Worm (Caenorhabditis elegans) whole organism, L4 larva: ENCODE results near the gene lin-3.

Source experiments
- F10B5.3 ChIP-seq: sonication (generic microtip); optimal IDR thresholded peaks from 2 replicates; lab custom pipeline; 2016; ENCODE audit warnings: mild to moderate bottlenecking, missing genetic modification characterization, missing compliant biosample characterization
- F37D6.2 ChIP-seq: sonication (generic microtip); optimal IDR thresholded peaks from 2 replicates; lab custom pipeline; 2016; ENCODE audit warnings: mild to moderate bottlenecking, missing genetic modification characterization, missing compliant biosample characterization
- R02D3.7 ChIP-seq: fragments of 150-350 bp; sonication (generic microtip); optimal IDR thresholded peaks from 3 replicates; lab custom pipeline; 2014; ENCODE audit warnings: missing biosample characterization, missing genetic modification characterization
- T20F7.1 ChIP-seq: fragments of 200-800 bp; sonication (Bioruptor generic); optimal IDR thresholded peaks from 2 replicates; lab custom pipeline; 2018; ENCODE audit warnings: mild to moderate bottlenecking, missing genetic modification characterization, missing compliant biosample characterization
- T26A8.4 ChIP-seq: fragments of 200-800 bp; sonication (Bioruptor generic); IDR thresholded peaks from 2 replicates; pipeline ENCODE4 v1.3.6; 2022; ENCODE audit warnings: missing genetic modification characterization, missing compliant biosample characterization
- Y5F2A.4 ChIP-seq: fragments of 200-800 bp; sonication (Bioruptor generic); optimal IDR thresholded peaks from 2 replicates; lab custom pipeline; 2018; ENCODE audit warnings: mild to moderate bottlenecking, missing genetic modification characterization, missing compliant biosample characterization
- aha-1 ChIP-seq: fragments of 150-350 bp; peaks from one replicate; lab custom pipeline; 2014; ENCODE audit warnings: missing biosample characterization, missing genetic modification characterization
- aly-2 ChIP-seq: sonication (generic microtip); optimal IDR thresholded peaks from 2 replicates; lab custom pipeline; 2018; ENCODE audit warnings: missing biosample characterization, missing genetic modification characterization
- arid-1 ChIP-seq: fragments of 200-800 bp; sonication (Bioruptor generic); conservative IDR thresholded peaks from 2 replicates; pipeline ENCODE4 v1.3.6; 2022; ENCODE audit warnings: missing genetic modification reagents, missing genetic modification characterization, missing compliant biosample characterization
- ceh-44 ChIP-seq: fragments of 200-800 bp; sonication (Bioruptor generic); IDR thresholded peaks from 2 replicates; pipeline ENCODE4 v1.3.6; 2022; ENCODE audit warnings: missing genetic modification reagents, missing genetic modification characterization, missing compliant biosample characterization
- daf-16 ChIP-seq, 3 experiments: sonication (generic microtip); optimal IDR thresholded peaks; 2 replicates each; lab custom pipeline; 2016 to 2017; ENCODE audit warnings: missing genetic modification characterization in 3 of 3, missing genetic modification reagents in 3 of 3, mild to moderate bottlenecking in 2 of 3, missing compliant biosample characterization in 2 of 3, missing biosample characterization in 1 of 3, moderate library complexity in 1 of 3
- dmd-6 ChIP-seq: fragments of 200-800 bp; sonication (Bioruptor generic); IDR thresholded peaks from 2 replicates; pipeline ENCODE4 v1.3.6; 2022; ENCODE audit warnings: missing genetic modification reagents, missing genetic modification characterization, missing compliant biosample characterization
- dmd-9 ChIP-seq: fragments of 200-800 bp; sonication (Bioruptor generic); IDR thresholded peaks from 2 replicates; pipeline ENCODE4 v1.3.6; 2022; ENCODE audit warnings: missing genetic modification reagents, missing genetic modification characterization, missing compliant biosample characterization
- dpl-1 ChIP-seq: fragments of 150-350 bp; optimal IDR thresholded peaks from 2 replicates; lab custom pipeline; 2014; ENCODE audit warnings: missing biosample characterization, missing genetic modification reagents, missing genetic modification characterization
- duxl-1 ChIP-seq: sonication (generic microtip); optimal IDR thresholded peaks from 2 replicates; lab custom pipeline; 2016; ENCODE audit warnings: mild to moderate bottlenecking, missing genetic modification characterization, moderate library complexity, missing compliant biosample characterization; ENCODE audit not compliant: poor library complexity
- dve-1 ChIP-seq: sonication (generic microtip); optimal IDR thresholded peaks from 2 replicates; lab custom pipeline; 2017; ENCODE audit warnings: antibody characterized with exemption, mild to moderate bottlenecking, missing genetic modification characterization, missing compliant biosample characterization; ENCODE audit not compliant: insufficient read depth
- egl-27 ChIP-seq: sonication (generic microtip); optimal IDR thresholded peaks from 3 replicates; lab custom pipeline; 2017; ENCODE audit warnings: missing biosample characterization, missing genetic modification reagents, missing genetic modification characterization
- hlh-11 ChIP-seq: fragments of 200-800 bp; sonication (Bioruptor generic); optimal IDR thresholded peaks from 2 replicates; lab custom pipeline; 2018; ENCODE audit warnings: mild to moderate bottlenecking, missing genetic modification characterization, missing compliant biosample characterization
- hlh-30 ChIP-seq: sonication (generic microtip); optimal IDR thresholded peaks from 2 replicates; lab custom pipeline; 2017; ENCODE audit warnings: antibody characterized with exemption, mild to moderate bottlenecking, missing genetic modification characterization, missing compliant biosample characterization; ENCODE audit not compliant: insufficient read depth
- hmg-1.1 ChIP-seq: fragments of 200-800 bp; sonication (Bioruptor generic); IDR thresholded peaks from 2 replicates; pipeline ENCODE4 v1.3.6; 2022; ENCODE audit warnings: missing genetic modification reagents, missing genetic modification characterization, missing compliant biosample characterization
- lim-7 ChIP-seq: fragments of 200-800 bp; sonication (Bioruptor generic); IDR thresholded peaks from 2 replicates; pipeline ENCODE4 v1.3.6; 2022; ENCODE audit warnings: missing genetic modification characterization, missing compliant biosample characterization
- lin-1 ChIP-seq: fragments of 200-800 bp; sonication (Bioruptor generic); IDR thresholded peaks from 2 replicates; pipeline ENCODE4 v1.3.6; 2022; ENCODE audit warnings: missing genetic modification reagents, missing genetic modification characterization, missing compliant biosample characterization
- lin-13 ChIP-seq: fragments of 150-350 bp; optimal IDR thresholded peaks from 2 replicates; lab custom pipeline; 2014; ENCODE audit warnings: missing biosample characterization, missing genetic modification reagents, missing genetic modification characterization
- lin-15B ChIP-seq: fragments of 150-350 bp; sonication (generic microtip); optimal IDR thresholded peaks from 3 replicates; lab custom pipeline; 2014; ENCODE audit warnings: missing biosample characterization, missing genetic modification characterization
- lin-38 ChIP-seq: fragments of 200-800 bp; sonication (Bioruptor generic); IDR thresholded peaks from 2 replicates; pipeline ENCODE4 v1.3.6; 2022; ENCODE audit warnings: missing genetic modification reagents, missing genetic modification characterization, missing compliant biosample characterization
- mdl-1 ChIP-seq, 2 experiments: fragments of 150-350 bp in 1 of 2; sonication (generic microtip) in 1 of 2; optimal IDR thresholded peaks; 2 replicates each; lab custom pipeline; 2014 to 2017; ENCODE audit warnings: missing biosample characterization in 2 of 2, missing genetic modification characterization in 2 of 2
- mep-1 ChIP-seq: fragments of 150-350 bp; sonication (generic microtip); optimal IDR thresholded peaks from 3 replicates; lab custom pipeline; 2014; ENCODE audit warnings: missing biosample characterization, missing genetic modification characterization
- mxl-3 ChIP-seq: fragments of 200-800 bp; sonication (Bioruptor generic); optimal IDR thresholded peaks from 2 replicates; lab custom pipeline; 2018; ENCODE audit warnings: mild to moderate bottlenecking, missing genetic modification characterization, missing compliant biosample characterization
- nhr-28 ChIP-seq: fragments of 150-350 bp; optimal IDR thresholded peaks from 2 replicates; lab custom pipeline; 2014; ENCODE audit warnings: missing biosample characterization, missing genetic modification characterization
- nhr-77 ChIP-seq: fragments of 150-350 bp; optimal IDR thresholded peaks from 2 replicates; lab custom pipeline; 2014; ENCODE audit warnings: missing biosample characterization, missing genetic modification characterization
- pqm-1 ChIP-seq: sonication (generic microtip); optimal IDR thresholded peaks from 2 replicates; lab custom pipeline; 2017; ENCODE audit warnings: missing biosample characterization, missing genetic modification characterization
- sdz-12 ChIP-seq: fragments of 200-800 bp; sonication (Bioruptor generic); optimal IDR thresholded peaks from 2 replicates; lab custom pipeline; 2018; ENCODE audit warnings: mild to moderate bottlenecking, missing genetic modification characterization, missing compliant biosample characterization
- skn-1 ChIP-seq: fragments of 150-350 bp; optimal IDR thresholded peaks from 2 replicates; lab custom pipeline; 2014; ENCODE audit warnings: missing biosample characterization, missing genetic modification characterization
- spr-1 ChIP-seq: sonication (generic microtip); optimal IDR thresholded peaks from 2 replicates; lab custom pipeline; 2016; ENCODE audit warnings: mild to moderate bottlenecking, missing genetic modification characterization, missing compliant biosample characterization
- tag-97 ChIP-seq: fragments of 200-800 bp; sonication (Bioruptor generic); IDR thresholded peaks from 2 replicates; pipeline ENCODE4 v1.3.6; 2022; ENCODE audit warnings: missing genetic modification characterization, missing compliant biosample characterization
- tra-1 ChIP-seq: fragments of 200-800 bp; sonication (Bioruptor generic); IDR thresholded peaks from 2 replicates; pipeline ENCODE4 v1.3.6; 2022; ENCODE audit warnings: missing genetic modification reagents, missing genetic modification characterization, missing compliant biosample characterization
- unc-62 ChIP-seq, 3 experiments: fragments of 150-350 bp in 1 of 3; sonication (generic microtip); optimal IDR thresholded peaks in 2 of 3; peaks in 1 of 3; 1 replicate in 1 of 3; 2 replicates in 2 of 3; lab custom pipeline; 2014 to 2017; ENCODE audit warnings: missing biosample characterization in 3 of 3, missing genetic modification characterization in 3 of 3, missing genetic modification reagents in 3 of 3, missing genotype in 1 of 3
- zip-2 ChIP-seq: fragments of 150-350 bp; optimal IDR thresholded peaks from 2 replicates; lab custom pipeline; 2014; ENCODE audit warnings: missing biosample characterization, missing genetic modification characterization
- ztf-7 ChIP-seq: fragments of 150-350 bp; optimal IDR thresholded peaks from 2 replicates; lab custom pipeline; 2014; ENCODE audit warnings: missing biosample characterization, missing genetic modification characterization

The lin-3 gene

DNA sequence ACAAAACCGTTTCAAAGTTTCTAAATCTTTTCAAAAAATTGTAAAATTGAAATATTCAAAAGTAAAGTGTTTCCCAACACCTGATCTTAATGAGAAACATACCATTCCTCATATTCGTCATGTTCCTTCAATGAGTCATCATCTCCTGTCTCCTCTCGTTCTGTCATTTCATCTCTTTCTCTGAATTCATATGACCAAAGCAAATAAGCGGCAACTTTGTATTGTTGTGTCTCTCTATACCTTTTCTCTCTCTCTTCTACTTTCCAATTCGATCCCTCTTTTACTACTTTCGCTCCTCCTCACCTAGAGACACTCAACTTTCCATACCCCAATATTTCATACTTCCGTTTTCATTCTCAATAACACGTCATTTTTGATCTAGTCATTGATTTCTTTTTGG, 45.9 kb upstream of the lin-3 start (continued):
- no peak for TF ChIP-seq duxl-1 (tag; lab: Kevin White, UChicago)
- no peak for TF ChIP-seq skn-1 (tag; lab: Kevin White, UChicago)
- TF ChIP-seq dpl-1, result no peak
- 0 out of 2 replicates have a peak, but pooled peaks have one; percentile 38 for TF ChIP-seq hmg-1.1 (GFP tag; lab: Robert Waterston, UW)
- TF ChIP-seq hlh-11 (tag; lab: Kevin White, UChicago), result no peak
- TF ChIP-seq dmd-9, result no peak
- TF ChIP-seq F10B5.3 (tag; lab: Kevin White, UChicago), result no peak
- TF ChIP-seq dmd-6 (GFP tag; lab: Robert Waterston, UW), result peak; percentile 18; the same call in 1 of the 2 replicates
- no peak for TF ChIP-seq R02D3.7

DNA sequence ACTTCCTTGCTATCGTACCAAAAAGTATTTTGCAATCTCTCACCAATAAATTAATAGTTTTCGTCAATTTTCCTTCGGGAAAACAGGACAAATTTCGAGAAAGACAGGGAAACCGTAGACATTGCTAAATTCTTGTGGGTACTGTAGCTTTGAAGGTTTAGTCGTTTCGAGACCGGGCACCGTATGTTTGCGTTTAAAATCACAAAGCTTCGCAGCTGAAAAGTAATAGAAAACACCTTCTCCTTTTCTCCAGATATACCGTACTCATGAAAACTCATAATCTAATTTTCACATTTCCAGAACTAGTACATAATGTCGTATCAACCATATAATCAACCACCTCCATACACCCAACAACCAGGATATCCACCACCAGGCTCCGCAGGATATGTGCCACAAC, 45.1 kb upstream of the lin-3 start, which contains the start of gene F13H10.6:
F13H10.6 (plus strand) TSS at position 301 of the 400 bp plus-strand sequence.
- TF ChIP-seq lin-1 (GFP tag; lab: Robert Waterston, UW), result no peak
- peak in 1 of 2 experiments; percentile 64 for TF ChIP-seq unc-62 (GFP tag; optimal IDR thresholded peaks at IDR 0.05 in 1 of 2; lab: Kevin White, UChicago)
- TF ChIP-seq unc-62 (tag; optimal IDR thresholded peaks at IDR 0.05; lab: Kevin White, UChicago), result no peak
- TF ChIP-seq, all 104 proteins: peak for 1

DNA sequence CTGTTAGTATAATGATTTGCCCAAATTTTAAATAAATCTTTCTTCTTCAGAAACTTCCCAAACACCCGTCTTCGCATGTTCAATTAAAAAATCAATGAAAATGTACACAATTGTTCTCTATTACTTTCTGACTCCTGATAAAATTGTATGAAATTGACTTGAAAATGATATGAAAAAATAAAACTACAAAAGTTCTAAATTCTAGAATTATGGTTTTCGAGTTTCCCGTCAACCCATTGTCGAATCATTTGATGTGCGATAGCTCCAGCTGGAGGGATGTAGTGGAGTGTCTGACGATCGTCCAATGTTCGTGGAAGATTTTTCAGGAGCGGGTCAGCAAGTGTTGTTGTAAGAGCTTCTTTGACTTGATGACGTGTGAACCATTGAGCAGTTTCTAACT, 44.2 kb upstream of the lin-3 start:
- TF ChIP-seq tag-97 (GFP tag; lab: Robert Waterston, UW), result no peak
- TF ChIP-seq T26A8.4, result 0 out of 2 replicates have a peak, but pooled peaks have one; percentile 7
- TF ChIP-seq unc-62 (GFP tag; optimal IDR thresholded peaks at IDR 0.05 in 1 of 2; lab: Kevin White, UChicago), result peak in 1 of 2 experiments; percentile 96
- no peak for TF ChIP-seq unc-62 (tag; optimal IDR thresholded peaks at IDR 0.05; lab: Kevin White, UChicago)
- TF ChIP-seq, all 104 proteins: peak for 2

DNA sequence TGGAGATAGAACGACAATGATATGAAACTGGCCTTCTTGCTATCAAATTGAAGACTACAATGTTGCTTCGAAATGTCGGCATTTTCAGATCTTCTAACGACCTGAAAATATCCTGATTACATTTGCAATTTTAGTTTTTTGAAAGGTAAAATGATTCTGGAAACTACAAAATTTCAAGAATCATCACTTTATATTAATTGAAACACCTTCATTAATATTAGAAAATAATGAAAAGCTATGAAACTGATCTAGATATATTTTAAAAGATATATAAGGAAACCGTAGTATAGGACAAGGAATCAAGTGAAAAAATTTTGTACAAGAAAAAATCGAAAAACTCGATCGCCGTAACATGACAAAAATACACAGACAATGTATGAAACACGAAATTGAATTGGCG, 42.2 kb upstream of the lin-3 start, which contains the start of gene ndx-9:
ndx-9 (minus strand) TSS at position 101 of the 400 bp plus-strand sequence.
- TF ChIP-seq ztf-7 (tag; lab: Kevin White, UChicago), result no peak
- no peak for TF ChIP-seq ceh-44 (GFP tag; lab: Robert Waterston, UW)
- TF ChIP-seq lin-38 (GFP tag; lab: Robert Waterston, UW), result peak; percentile 32; the same call in 1 of the 2 replicates
- TF ChIP-seq F37D6.2 (tag; lab: Kevin White, UChicago), result no peak
- TF ChIP-seq lim-7 (GFP tag; lab: Robert Waterston, UW), result no peak

DNA sequence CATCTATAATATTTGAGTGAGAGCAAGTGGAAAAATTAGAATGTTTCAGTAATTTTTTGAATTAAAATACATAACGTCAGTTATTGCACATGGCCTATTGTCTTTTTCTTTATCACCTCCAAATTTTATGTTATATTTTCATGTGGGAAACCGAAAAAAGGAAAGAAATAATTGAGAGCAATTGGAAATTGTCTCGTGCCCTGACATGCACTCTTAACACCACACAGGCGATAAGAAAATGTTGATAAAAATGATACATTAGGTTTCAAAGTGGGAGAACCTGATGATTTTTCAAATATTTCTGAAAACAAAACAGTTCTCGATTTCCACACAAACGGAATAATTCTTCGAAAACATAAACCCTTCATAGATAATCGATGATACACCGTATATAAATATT, 38.2 kb upstream of the lin-3 start, which contains the start of gene F13H10.3:
F13H10.3 (minus strand) TSS at position 73 of the 400 bp plus-strand sequence.
- TF ChIP-seq aly-2 (tag; lab: Kevin White, UChicago), result no peak
- no peak for TF ChIP-seq zip-2
- no peak for TF ChIP-seq T26A8.4
- TF ChIP-seq arid-1 (GFP tag; lab: Robert Waterston, UW), result 0 out of 2 replicates have a peak, but pooled peaks have one; percentile 32
- peak; percentile 92 for TF ChIP-seq pqm-1 (tag; lab: Kevin White, UChicago)
- TF ChIP-seq egl-27, result no peak
- no peak for TF ChIP-seq daf-16 (GFP tag; optimal IDR thresholded peaks at IDR 0.05; lab: Kevin White, UChicago)
- TF ChIP-seq daf-16 (tag; optimal IDR thresholded peaks at IDR 0.05; lab: Kevin White, UChicago), result peak; percentile 75
- peak; percentile 75 for TF ChIP-seq dmd-6 (GFP tag; lab: Robert Waterston, UW)
- peak; percentile 59 for TF ChIP-seq hlh-30
- TF ChIP-seq R02D3.7, result no peak
- 0 out of 2 replicates have a peak, but pooled peaks have one; percentile 13 for TF ChIP-seq lin-38 (GFP tag; lab: Robert Waterston, UW)
- peak; percentile 20 for TF ChIP-seq duxl-1 (tag; lab: Kevin White, UChicago)
- no peak for TF ChIP-seq sdz-12 (GFP tag; lab: Kevin White, UChicago)
- TF ChIP-seq Y5F2A.4 (GFP tag; lab: Kevin White, UChicago), result no peak
- no peak for TF ChIP-seq spr-1 (tag; lab: Kevin White, UChicago)
- TF ChIP-seq hlh-11 (tag; lab: Kevin White, UChicago), result peak; percentile 72
- peak; percentile 59 for TF ChIP-seq nhr-77
- peak; percentile 40 for TF ChIP-seq mxl-3 (GFP tag; lab: Kevin White, UChicago)
- peak in 1 of 2 experiments; percentile 78 for TF ChIP-seq mdl-1 (tag; optimal IDR thresholded peaks at IDR 0.05; lab: Kevin White, UChicago)
- 0 out of 2 replicates have a peak, but pooled peaks have one; percentile 16 for TF ChIP-seq tra-1 (GFP tag; lab: Robert Waterston, UW)
- TF ChIP-seq dve-1 (tag; lab: Kevin White, UChicago), result peak; percentile 68
- no peak for TF ChIP-seq lin-15B (tag; lab: Kevin White, UChicago)
- peak; percentile 38 for TF ChIP-seq mep-1
- peak; percentile 35 for TF ChIP-seq T20F7.1
- no peak for TF ChIP-seq lin-13 (GFP tag; lab: Kevin White, UChicago)
- TF ChIP-seq dpl-1, result peak; percentile 6
- TF ChIP-seq nhr-28 (tag; lab: Kevin White, UChicago), result peak; percentile 61
- TF ChIP-seq aha-1 (tag; lab: Kevin White, UChicago), result peak; percentile 77
